Worm (Caenorhabditis elegans): ENCODE measurements around the gene F58A6.9.

The F58A6.9 gene

ce11 chrII:5185955-5186539 lies 27.4 kb upstream of the F58A6.9 start (continued):
- TF ChIP-seq sma-9 (GFP tag; optimal IDR thresholded peaks at IDR 0.05) (peak; percentile 14), sma-9 (tag; optimal IDR thresholded peaks at IDR 0.05) (no peak), F13H6.1 (tag; optimal IDR thresholded peaks at IDR 0.05) (peak; percentile 25), zag-1 (tag; optimal IDR thresholded peaks at IDR 0.05) (no peak), elt-1 (tag; optimal IDR thresholded peaks at IDR 0.05) (no peak)

- peak; percentile 2 for TF ChIP-seq F13H6.1 (tag; optimal IDR thresholded peaks at IDR 0.05)
- TF ChIP-seq ztf-11 (tag; optimal IDR thresholded peaks at IDR 0.05): no peak
- no peak for TF ChIP-seq ztf-1 (GFP tag; conservative IDR thresholded peaks at IDR 0.05)
- TF ChIP-seq fos-1 (tag; optimal IDR thresholded peaks at IDR 0.05): peak; percentile 68
- peak; percentile 51 for TF ChIP-seq sma-9 (GFP tag; optimal IDR thresholded peaks at IDR 0.05)
- TF ChIP-seq sma-9 (tag; optimal IDR thresholded peaks at IDR 0.05): no peak
Observed at ce11 chrII:5184661-5185545, 26.2 kb upstream of the F58A6.9 start.

DNA sequence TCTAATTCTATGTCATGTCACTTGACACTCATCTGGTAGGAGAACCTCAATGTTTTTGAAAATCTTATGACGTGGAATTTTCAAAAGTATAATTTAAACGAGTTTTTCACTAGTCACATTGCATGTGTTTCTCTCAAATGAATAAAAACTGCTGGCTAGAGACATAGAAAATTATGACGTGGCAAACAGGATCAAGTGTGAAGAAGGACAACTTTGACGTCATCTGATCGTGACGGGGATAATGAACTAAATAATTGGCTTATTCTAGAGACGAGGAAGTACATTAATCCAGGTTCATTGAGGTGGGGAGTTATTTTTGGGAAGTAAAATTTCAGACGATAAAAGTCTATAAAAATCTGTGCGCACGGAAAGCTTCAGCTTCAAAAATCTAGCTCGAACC lies 24.5 kb upstream of the F58A6.9 start:
- TF ChIP-seq nhr-129 (tag; optimal IDR thresholded peaks at IDR 0.05) (no peak), lsy-2 (tag; optimal IDR thresholded peaks at IDR 0.05) (peak in 1 of 2 experiments; percentile 38), nhr-25 (tag; optimal IDR thresholded peaks at IDR 0.05) (peak; percentile 40), ama-1 (optimal IDR thresholded peaks at IDR 0.05) (no peak)

DNA sequence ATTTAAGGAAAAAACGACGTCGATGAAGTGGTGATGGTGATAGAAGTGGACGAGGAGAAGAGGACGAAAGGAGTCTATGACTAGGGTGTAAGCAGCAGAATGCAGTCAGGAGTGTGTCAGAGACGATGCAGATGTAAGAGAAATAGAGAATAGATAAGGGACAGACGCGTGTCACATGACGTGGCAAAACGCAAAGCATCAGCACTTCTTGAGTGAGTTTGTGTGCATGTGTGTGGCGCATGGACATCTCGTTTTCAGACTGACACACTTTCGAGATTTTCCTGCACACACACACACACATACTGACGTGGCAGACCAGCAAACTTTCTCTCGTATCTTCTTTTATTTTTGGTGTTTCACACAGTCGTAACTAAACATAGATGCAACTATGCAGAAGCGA lies 23.8 kb upstream of the F58A6.9 start:
- TF ChIP-seq F13H6.1 (tag; optimal IDR thresholded peaks at IDR 0.05): peak; percentile 70
- peak; percentile 41 for TF ChIP-seq zag-1 (tag; optimal IDR thresholded peaks at IDR 0.05)
- TF ChIP-seq nhr-25 (tag; optimal IDR thresholded peaks at IDR 0.05): peak; percentile 56
- TF ChIP-seq C34F6.9 (tag; optimal IDR thresholded peaks at IDR 0.05): peak; percentile 67
- TF ChIP-seq unc-62 (GFP tag; optimal IDR thresholded peaks at IDR 0.05): no peak
- no peak for TF ChIP-seq nhr-12 (tag; optimal IDR thresholded peaks at IDR 0.05)
- no peak for TF ChIP-seq dmd-4 (tag; optimal IDR thresholded peaks at IDR 0.05)
- peak in 1 of 2 experiments; percentile 74 for TF ChIP-seq lsy-2 (tag; optimal IDR thresholded peaks at IDR 0.05)
- no peak for TF ChIP-seq Y55F3AM.14 (GFP tag; optimal IDR thresholded peaks at IDR 0.05)
- TF ChIP-seq lin-13 (GFP tag; optimal IDR thresholded peaks at IDR 0.05): peak; percentile 44
- TF ChIP-seq sma-3 (GFP tag; optimal IDR thresholded peaks at IDR 0.05): peak; percentile 47
- TF ChIP-seq ama-1 (optimal IDR thresholded peaks at IDR 0.05): no peak
- peak; percentile 44 for TF ChIP-seq sem-4 (tag; optimal IDR thresholded peaks at IDR 0.05)
- peak; percentile 62 for TF ChIP-seq nhr-21 (tag; optimal IDR thresholded peaks at IDR 0.05)
- peak in 1 of 2 experiments; percentile 45 for TF ChIP-seq mdl-1 (tag; optimal IDR thresholded peaks at IDR 0.05)
- TF ChIP-seq ZK546.5 (tag; optimal IDR thresholded peaks at IDR 0.05): no peak
- no peak for TF ChIP-seq ceh-82 (tag; optimal IDR thresholded peaks at IDR 0.05)
- TF ChIP-seq sma-9 (GFP tag; optimal IDR thresholded peaks at IDR 0.05): peak; percentile 81
- no peak for TF ChIP-seq sma-9 (tag; optimal IDR thresholded peaks at IDR 0.05)
- peak; percentile 81 for TF ChIP-seq blmp-1 (tag; optimal IDR thresholded peaks at IDR 0.05; ENCODE audit: insufficient read depth)
- TF ChIP-seq alr-1 (tag; optimal IDR thresholded peaks at IDR 0.05): no peak
- peak; percentile 66 for TF ChIP-seq gmeb-1 (tag; optimal IDR thresholded peaks at IDR 0.05)
- TF ChIP-seq nhr-129 (tag; optimal IDR thresholded peaks at IDR 0.05): peak; percentile 88
- TF ChIP-seq nhr-237 (tag; optimal IDR thresholded peaks at IDR 0.05): no peak
- TF ChIP-seq fos-1 (tag; optimal IDR thresholded peaks at IDR 0.05): peak; percentile 76
- TF ChIP-seq peb-1 (tag; optimal IDR thresholded peaks at IDR 0.05): no peak

DNA sequence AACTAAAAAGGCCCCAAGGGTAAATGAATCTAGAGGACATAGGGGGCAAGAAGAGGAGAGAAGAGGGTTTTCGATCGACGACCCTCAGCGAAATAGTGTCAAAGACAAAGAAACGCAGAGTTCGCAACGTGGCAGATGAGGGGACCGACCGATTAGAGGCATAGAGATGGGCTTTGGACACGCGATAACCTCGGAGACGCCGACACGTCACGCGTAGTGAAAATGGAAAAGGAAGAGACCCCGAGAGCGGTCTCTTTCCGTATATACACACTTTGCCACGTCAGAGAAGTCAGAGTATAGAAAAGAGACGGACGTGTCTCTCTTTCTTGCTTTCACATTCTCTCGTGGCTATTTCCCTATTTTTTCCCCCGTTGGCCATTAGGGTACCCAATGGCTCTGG lies 22.8 kb upstream of the F58A6.9 start:
- TF ChIP-seq mbf-1 (tag; optimal IDR thresholded peaks at IDR 0.05) (no peak), sem-4 (tag; optimal IDR thresholded peaks at IDR 0.05) (peak; percentile 56), gmeb-1 (tag; optimal IDR thresholded peaks at IDR 0.05) (no peak), egl-27 (tag; optimal IDR thresholded peaks at IDR 0.05) (peak; percentile 54), mdl-1 (tag; optimal IDR thresholded peaks at IDR 0.05) (peak; percentile 75 to 85), nhr-12 (tag; optimal IDR thresholded peaks at IDR 0.05) (no peak), unc-39 (tag; optimal IDR thresholded peaks at IDR 0.05) (no peak), blmp-1 (tag; optimal IDR thresholded peaks at IDR 0.05; ENCODE audit: insufficient read depth) (peak; percentile 74), Y55F3AM.14 (GFP tag; optimal IDR thresholded peaks at IDR 0.05) (peak; percentile 69), nhr-25 (tag; optimal IDR thresholded peaks at IDR 0.05) (peak; percentile 51), nhr-237 (tag; optimal IDR thresholded peaks at IDR 0.05) (no peak), fos-1 (tag; optimal IDR thresholded peaks at IDR 0.05) (peak; percentile 48), alr-1 (tag; optimal IDR thresholded peaks at IDR 0.05) (no peak), C34F6.9 (tag; optimal IDR thresholded peaks at IDR 0.05) (peak; percentile 72), nhr-129 (tag; optimal IDR thresholded peaks at IDR 0.05) (peak; percentile 77), F13H6.1 (tag; optimal IDR thresholded peaks at IDR 0.05) (peak; percentile 80), lin-13 (GFP tag; optimal IDR thresholded peaks at IDR 0.05) (peak; percentile 55), ZK546.5 (tag; optimal IDR thresholded peaks at IDR 0.05) (peak; percentile 6), sma-3 (GFP tag; optimal IDR thresholded peaks at IDR 0.05) (peak; percentile 22), nhr-21 (tag; optimal IDR thresholded peaks at IDR 0.05) (peak; percentile 34), nhr-23 (tag; optimal IDR thresholded peaks at IDR 0.05) (no peak), ceh-16 (tag; optimal IDR thresholded peaks at IDR 0.05) (no peak), zag-1 (tag; optimal IDR thresholded peaks at IDR 0.05) (peak; percentile 71), lin-11 (tag; optimal IDR thresholded peaks at IDR 0.05) (peak; percentile 49), snpc-4 (tag; optimal IDR thresholded peaks at IDR 0.05) (peak; percentile 62), ceh-82 (tag; optimal IDR thresholded peaks at IDR 0.05) (no peak), sma-9 (GFP tag; optimal IDR thresholded peaks at IDR 0.05) (peak; percentile 79), sma-9 (tag; optimal IDR thresholded peaks at IDR 0.05) (no peak), crh-2 (tag; optimal IDR thresholded peaks at IDR 0.05) (no peak), unc-55 (GFP tag; optimal IDR thresholded peaks at IDR 0.05) (peak; percentile 61)

Data from whole organism, L2 larva.